Fruit fly (Drosophila melanogaster) whole organism, embryonic: Measurements from ENCODE around the gene Srp9.

ENCODE experiments used
- ATbp ChIP-seq: fragments of 200-800 bp; sonication (Bioruptor generic); optimal IDR thresholded peaks from 2 replicates; lab custom pipeline; 2017; ENCODE audit warnings: missing biosample characterization, mild to moderate bottlenecking, missing genetic modification characterization, missing genetic modification reagents
- Aef1 ChIP-seq: fragments of 200-800 bp; sonication (Bioruptor generic); IDR thresholded peaks from 3 replicates; pipeline ENCODE4 v1.3.6; 2022; ENCODE audit warnings: missing biosample characterization, missing genetic modification characterization
- CG1024 ChIP-seq: fragments of 200-800 bp; sonication (Bioruptor generic); IDR thresholded peaks from 2 replicates; pipeline ENCODE4 v1.3.6; 2022; ENCODE audit warnings: missing biosample characterization, missing genetic modification characterization
- CG10543 ChIP-seq: fragments of 200-800 bp; sonication (Bioruptor generic); optimal IDR thresholded peaks from 3 replicates; lab custom pipeline; 2017; ENCODE audit warnings: missing biosample characterization, mild to moderate bottlenecking, missing genetic modification characterization, moderate library complexity
- CG12155 ChIP-seq: fragments of 200-800 bp; sonication (Bioruptor generic); optimal IDR thresholded peaks from 3 replicates; lab custom pipeline; 2016; ENCODE audit warnings: missing biosample characterization, missing genetic modification characterization
- CG12942 ChIP-seq: fragments of 200-800 bp; sonication (Bioruptor generic); optimal IDR thresholded peaks from 3 replicates; lab custom pipeline; 2016; ENCODE audit warnings: missing biosample characterization, missing genetic modification characterization
- CG13287 ChIP-seq: fragments of 200-800 bp; sonication (Bioruptor generic); IDR thresholded peaks from 2 replicates; pipeline ENCODE4 v1.3.6; 2022; ENCODE audit warnings: missing biosample characterization, missing genetic modification characterization; ENCODE audit not compliant: partially characterized antibody
- CG14050 ChIP-seq: fragments of 200-800 bp; sonication (Bioruptor generic); IDR thresholded peaks from 3 replicates; pipeline ENCODE4 v1.3.6; 2022; ENCODE audit warnings: missing biosample characterization, missing genetic modification characterization
- CG1602 ChIP-seq: fragments of 200-800 bp; sonication (Bioruptor generic); optimal IDR thresholded peaks from 3 replicates; lab custom pipeline; 2016; ENCODE audit warnings: missing biosample characterization, missing genetic modification characterization
- CG1792 ChIP-seq: fragments of 200-800 bp; sonication (Bioruptor generic); optimal IDR thresholded peaks from 2 replicates; lab custom pipeline; 2016; ENCODE audit warnings: missing biosample characterization, missing genetic modification characterization
- CG18764 ChIP-seq: fragments of 200-800 bp; sonication (Bioruptor generic); optimal IDR thresholded peaks from 3 replicates; lab custom pipeline; 2016; ENCODE audit warnings: missing biosample characterization, missing genetic modification characterization
- CG32767 ChIP-seq: fragments of 200-800 bp; sonication (Bioruptor generic); IDR thresholded peaks from 2 replicates; pipeline ENCODE4 v1.3.6; 2022; ENCODE audit warnings: missing biosample characterization, missing genetic modification characterization
- CG33213 ChIP-seq: fragments of 200-800 bp; sonication (Bioruptor generic); optimal IDR thresholded peaks from 3 replicates; lab custom pipeline; 2016; ENCODE audit warnings: missing biosample characterization, missing genetic modification characterization
- CG34376 ChIP-seq: fragments of 200-800 bp; sonication (Bioruptor generic); optimal IDR thresholded peaks from 2 replicates; lab custom pipeline; 2018; ENCODE audit warnings: missing biosample characterization, mild to moderate bottlenecking, missing genetic modification characterization
- CG6689 ChIP-seq: fragments of 200-800 bp; sonication (Bioruptor generic); IDR thresholded peaks from 2 replicates; pipeline ENCODE4 v1.3.6; 2022; ENCODE audit warnings: missing biosample characterization, missing genetic modification characterization
- CG9817 ChIP-seq: fragments of 200-800 bp; sonication (Bioruptor generic); optimal IDR thresholded peaks from 2 replicates; lab custom pipeline; 2018; ENCODE audit warnings: missing biosample characterization, mild to moderate bottlenecking, missing genetic modification characterization, moderate library complexity
- CG9932 ChIP-seq: fragments of 200-800 bp; sonication (Bioruptor generic); IDR thresholded peaks from 2 replicates; pipeline ENCODE4 v1.3.6; 2022; ENCODE audit warnings: missing biosample characterization, missing genetic modification characterization
- Camta ChIP-seq: fragments of 200-800 bp; sonication (Bioruptor generic); optimal IDR thresholded peaks from 2 replicates; lab custom pipeline; 2016; ENCODE audit warnings: missing biosample characterization, missing genetic modification characterization
- CkIIα-i1 ChIP-seq: fragments of 200-800 bp; sonication (Bioruptor generic); IDR thresholded peaks from 2 replicates; pipeline ENCODE4 v1.3.6; 2022; ENCODE audit warnings: missing biosample characterization, missing genetic modification characterization
- Dip2 ChIP-seq: fragments of 200-800 bp; sonication (Bioruptor generic); IDR thresholded peaks from 2 replicates; pipeline ENCODE4 v1.3.6; 2022; ENCODE audit warnings: missing biosample characterization, missing genetic modification characterization
- Fer2 ChIP-seq: fragments of 200-800 bp; sonication (Bioruptor generic); optimal IDR thresholded peaks from 2 replicates; lab custom pipeline; 2018; ENCODE audit warnings: missing biosample characterization, mild to moderate bottlenecking, missing genetic modification characterization, moderate library complexity
- Gsc ChIP-seq: fragments of 200-800 bp; sonication (Bioruptor generic); IDR thresholded peaks from 2 replicates; pipeline ENCODE4 v1.3.6; 2022; ENCODE audit warnings: missing biosample characterization, missing genetic modification characterization
- HLHmδ ChIP-seq: fragments of 200-800 bp; sonication (Bioruptor generic); optimal IDR thresholded peaks from 2 replicates; lab custom pipeline; 2018; ENCODE audit warnings: missing biosample characterization, mild to moderate bottlenecking, missing genetic modification characterization, moderate library complexity
- Hr51 ChIP-seq, 2 experiments: fragments of 200-800 bp; sonication (Bioruptor generic); optimal IDR thresholded peaks; 2 replicates in 1 of 2; 3 replicates in 1 of 2; lab custom pipeline; 2016 to 2018; ENCODE audit warnings: missing biosample characterization in 2 of 2, missing genetic modification characterization in 2 of 2, mild to moderate bottlenecking in 1 of 2, moderate library complexity in 1 of 2
- Hr78 ChIP-seq, 2 experiments: fragments of 200-800 bp in 1 of 2; fragments of >200 bp in 1 of 2; sonication (Bioruptor generic) in 1 of 2; optimal IDR thresholded peaks; 2 replicates each; lab custom pipeline; 2017 to 2019; ENCODE audit warnings: missing biosample characterization in 2 of 2, missing genetic modification characterization in 2 of 2, mild to moderate bottlenecking in 1 of 2, moderate library complexity in 1 of 2
- Mad ChIP-seq: fragments of 200-800 bp; sonication (Bioruptor generic); optimal IDR thresholded peaks from 2 replicates; lab custom pipeline; 2016; ENCODE audit warnings: missing biosample characterization, missing genetic modification characterization
- Med ChIP-seq: fragments of 200-800 bp; sonication (Bioruptor generic); peaks from one replicate; lab custom pipeline; 2016; ENCODE audit warnings: missing biosample characterization, missing genetic modification characterization, mild to moderate bottlenecking, inconsistent platforms, moderate library complexity
- Meics ChIP-seq: fragments of 200-800 bp; sonication (Bioruptor generic); optimal IDR thresholded peaks from 2 replicates; lab custom pipeline; 2017; ENCODE audit warnings: missing biosample characterization, mild to moderate bottlenecking, missing genetic modification characterization
- NFAT ChIP-seq: fragments of 200-800 bp; sonication (Bioruptor generic); IDR thresholded peaks from 2 replicates; pipeline ENCODE4 v1.3.6; 2022; ENCODE audit warnings: missing biosample characterization, missing genetic modification characterization
- NK7.1 ChIP-seq: fragments of 200-800 bp; sonication (Bioruptor generic); optimal IDR thresholded peaks from 3 replicates; lab custom pipeline; 2016; ENCODE audit warnings: missing biosample characterization, missing genetic modification characterization
- PHDP ChIP-seq: fragments of 200-800 bp; sonication (Bioruptor generic); optimal IDR thresholded peaks from 3 replicates; lab custom pipeline; 2018; ENCODE audit warnings: missing biosample characterization, mild to moderate bottlenecking, missing genetic modification characterization, moderate library complexity
- Spps ChIP-seq: fragments of 200-800 bp; sonication (Bioruptor generic); optimal IDR thresholded peaks from 2 replicates; lab custom pipeline; 2018; ENCODE audit warnings: missing biosample characterization, mild to moderate bottlenecking, missing genetic modification characterization
- abd-A ChIP-seq: fragments of 200-800 bp; sonication (Bioruptor generic); optimal IDR thresholded peaks from 3 replicates; lab custom pipeline; 2019; ENCODE audit warnings: missing biosample characterization, mild to moderate bottlenecking, missing genetic modification characterization, moderate library complexity
- cad ChIP-seq: fragments of >200 bp; optimal IDR thresholded peaks from 2 replicates; lab custom pipeline; 2017; ENCODE audit warnings: missing biosample characterization, missing genetic modification characterization
- cg ChIP-seq: fragments of 200-800 bp; sonication (Bioruptor generic); optimal IDR thresholded peaks from 3 replicates; lab custom pipeline; 2019; ENCODE audit warnings: missing biosample characterization, mild to moderate bottlenecking, missing genetic modification characterization, moderate library complexity
- gcm ChIP-seq: fragments of 200-800 bp; sonication (Bioruptor generic); optimal IDR thresholded peaks from 2 replicates; lab custom pipeline; 2019; ENCODE audit warnings: missing biosample characterization, mild to moderate bottlenecking, missing genetic modification characterization, moderate library complexity
- gem ChIP-seq: fragments of 200-800 bp; sonication (Bioruptor generic); optimal IDR thresholded peaks from 2 replicates; lab custom pipeline; 2019; ENCODE audit warnings: missing biosample characterization, mild to moderate bottlenecking, missing genetic modification characterization, moderate library complexity
- grau ChIP-seq: fragments of 200-800 bp; optimal IDR thresholded peaks from 3 replicates; lab custom pipeline; 2019; ENCODE audit warnings: missing biosample characterization, mild to moderate bottlenecking, missing genetic modification characterization, moderate library complexity
- ham ChIP-seq: fragments of 200-800 bp; sonication (Bioruptor generic); IDR thresholded peaks from 2 replicates; pipeline ENCODE4 v1.3.6; 2022; ENCODE audit warnings: missing biosample characterization, missing genetic modification characterization
- hkb ChIP-seq, 2 experiments: fragments of 200-800 bp in 1 of 2; fragments of >200 bp in 1 of 2; sonication (Bioruptor generic) in 1 of 2; IDR thresholded peaks in 1 of 2; optimal IDR thresholded peaks in 1 of 2; 2 replicates each; pipeline versions ENCODE4 v1.3.6 to Lab custom; 2017 to 2022; ENCODE audit warnings: missing biosample characterization in 1 of 2, missing genetic modification characterization in 1 of 2
- jigr1 ChIP-seq: fragments of 200-800 bp; sonication (Bioruptor generic); IDR thresholded peaks from 3 replicates; pipeline ENCODE4 v1.3.6; 2022; ENCODE audit warnings: missing biosample characterization, missing genetic modification characterization
- jing ChIP-seq: fragments of 200-800 bp; sonication (Bioruptor generic); optimal IDR thresholded peaks from 2 replicates; lab custom pipeline; 2018; ENCODE audit warnings: missing biosample characterization, mild to moderate bottlenecking, missing genetic modification characterization
- sd ChIP-seq: fragments of 200-800 bp; sonication (Bioruptor generic); optimal IDR thresholded peaks from 3 replicates; lab custom pipeline; 2018; ENCODE audit warnings: missing biosample characterization, mild to moderate bottlenecking, missing genetic modification characterization, moderate library complexity
- stwl ChIP-seq: fragments of 200-800 bp; sonication (Bioruptor generic); optimal IDR thresholded peaks from 3 replicates; lab custom pipeline; 2018; ENCODE audit warnings: missing biosample characterization, mild to moderate bottlenecking, missing genetic modification characterization, moderate library complexity
- tgo ChIP-seq: fragments of 200-800 bp; sonication (Bioruptor generic); IDR thresholded peaks from 3 replicates; pipeline ENCODE4 v1.3.6; 2022; ENCODE audit warnings: missing biosample characterization, missing genetic modification characterization
- trem ChIP-seq: fragments of 200-800 bp; optimal IDR thresholded peaks from 3 replicates; lab custom pipeline; 2019; ENCODE audit warnings: missing biosample characterization, mild to moderate bottlenecking, missing genetic modification characterization, moderate library complexity
- vfl ChIP-seq: fragments of 200-800 bp; sonication (Bioruptor generic); optimal IDR thresholded peaks from 2 replicates; lab custom pipeline; 2016; ENCODE audit warnings: missing biosample characterization, missing genetic modification characterization
- wor ChIP-seq: fragments of 200-800 bp; sonication (Bioruptor generic); IDR thresholded peaks from 2 replicates; pipeline ENCODE4 v1.3.6; 2022; ENCODE audit warnings: missing biosample characterization, missing genetic modification characterization
- zen2 ChIP-seq: fragments of 200-800 bp; sonication (Bioruptor generic); IDR thresholded peaks from 3 replicates; pipeline ENCODE4 v1.3.6; 2022; ENCODE audit warnings: missing biosample characterization, missing genetic modification characterization; ENCODE audit not compliant: partially characterized antibody
- zfh2 ChIP-seq: fragments of 200-800 bp; sonication (Bioruptor generic); optimal IDR thresholded peaks from 2 replicates; lab custom pipeline; 2016; ENCODE audit warnings: missing biosample characterization, missing genetic modification characterization

Srp9 gene

DNA sequence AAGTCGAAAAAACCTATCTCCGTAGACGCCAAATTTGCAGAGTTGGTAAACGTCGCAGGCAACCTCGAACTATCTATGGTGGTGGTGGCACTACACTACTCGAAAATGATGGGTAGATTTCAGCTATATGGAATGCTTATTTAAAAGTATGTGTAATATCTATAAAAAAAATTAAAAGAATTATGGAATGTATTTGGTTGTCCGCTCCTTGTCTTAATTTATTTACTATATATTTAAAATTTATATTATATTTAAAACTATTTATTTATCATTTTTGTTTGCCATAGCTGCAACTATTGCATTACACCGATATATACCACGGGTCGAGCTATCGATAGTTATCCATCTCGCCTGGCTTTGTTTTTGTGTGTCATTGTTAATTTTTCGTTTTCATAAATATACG, 39.9 kb downstream of the Srp9 start, which contains the start of the genes HP4 and CG8209 (continued):
- no peak for TF ChIP-seq Dip2 (GFP tag; lab: Robert Waterston, UW)
- peak; percentile 81 for TF ChIP-seq CG10543
- no peak for TF ChIP-seq Gsc (GFP tag; lab: Robert Waterston, UW)
- peak; percentile 73 for TF ChIP-seq CG12155 (GFP tag; lab: Kevin White, UChicago)
- peak; percentile 85 for TF ChIP-seq gcm (GFP tag; lab: Kevin White, UChicago)
- peak; percentile 42 for TF ChIP-seq NK7.1 (GFP tag; lab: Kevin White, UChicago)
- peak; percentile 77 for TF ChIP-seq stwl
- TF ChIP-seq CG32767: peak; percentile 66
- peak; percentile 38 for TF ChIP-seq jing (GFP tag; lab: Kevin White, UChicago)
- TF ChIP-seq zfh2 (GFP tag; lab: Kevin White, UChicago): peak; percentile 76
- TF ChIP-seq Camta (GFP tag; lab: Kevin White, UChicago): no peak
- TF ChIP-seq CG18764 (GFP tag; lab: Kevin White, UChicago): peak; percentile 61
- TF ChIP-seq cad: no peak
- peak; percentile 23 for TF ChIP-seq CG1792 (GFP tag; lab: Kevin White, UChicago)
- TF ChIP-seq trem (tag; lab: Kevin White, UChicago): peak; percentile 85
- TF ChIP-seq cg: no peak
- no peak for TF ChIP-seq ham
- no peak for TF ChIP-seq vfl (GFP tag; lab: Kevin White, UChicago)
- peak; percentile 87 for TF ChIP-seq CG6689 (GFP tag; lab: Robert Waterston, UW)
- peak; percentile 87 for TF ChIP-seq CG1602 (GFP tag; lab: Kevin White, UChicago)
- peak; percentile 17 for TF ChIP-seq CG33213 (GFP tag; lab: Kevin White, UChicago)
- TF ChIP-seq Hr51 (GFP tag; optimal IDR thresholded peaks at IDR 0.05; lab: Kevin White, UChicago): peak in 1 of 2 experiments; percentile 84
- TF ChIP-seq NFAT (GFP tag; lab: Robert Waterston, UW): peak; percentile 76; the same call in 1 of the 2 replicates
- TF ChIP-seq HLHmδ (GFP tag; lab: Kevin White, UChicago): no peak
- TF ChIP-seq grau (tag; lab: Kevin White, UChicago): peak; percentile 85
- peak; percentile 66 for TF ChIP-seq sd (tag; lab: Kevin White, UChicago)
- peak; percentile 92 for TF ChIP-seq Med (GFP tag; lab: Kevin White, UChicago)
- no peak for TF ChIP-seq abd-A (tag; lab: Kevin White, UChicago)
- TF ChIP-seq hkb (optimal IDR thresholded peaks at IDR 0.05; lab: Kevin White, UChicago): no peak
- peak; percentile 83 for TF ChIP-seq hkb (GFP tag; IDR thresholded peaks at IDR 0.05; lab: Robert Waterston, UW)
- peak; percentile 68 for TF ChIP-seq CG34376 (GFP tag; lab: Kevin White, UChicago)
- peak; percentile 82 for TF ChIP-seq Meics (GFP tag; lab: Kevin White, UChicago)
- TF ChIP-seq jigr1 (GFP tag; lab: Robert Waterston, UW): no peak; the same call in 2 of the 3 replicates
- peak in 1 of 2 experiments; percentile 56 for TF ChIP-seq Hr78 (GFP tag; optimal IDR thresholded peaks at IDR 0.05; lab: Kevin White, UChicago)
- TF ChIP-seq tgo (GFP tag; lab: Robert Waterston, UW): peak; percentile 92
- TF ChIP-seq wor (GFP tag; lab: Robert Waterston, UW): peak; percentile 67
- TF ChIP-seq PHDP (tag; lab: Kevin White, UChicago): peak; percentile 88
- TF ChIP-seq CG14050 (GFP tag; lab: Robert Waterston, UW): peak; percentile 62; the same call in 2 of the 3 replicates
- TF ChIP-seq gem (tag; lab: Kevin White, UChicago): peak; percentile 93
- TF ChIP-seq CG9932 (GFP tag; lab: Robert Waterston, UW): peak; percentile 92
- TF ChIP-seq CG13287 (GFP tag; lab: Robert Waterston, UW): peak; percentile 98
- TF ChIP-seq zen2: peak; percentile 92
- TF ChIP-seq CG12942 (GFP tag; lab: Kevin White, UChicago): peak; percentile 73
- TF ChIP-seq CkIIα-i1 (GFP tag; lab: Robert Waterston, UW): no peak
- peak; percentile 62; the same call in 1 of the 2 replicates for TF ChIP-seq CG1024
- TF ChIP-seq CG9817: peak; percentile 77
- peak; percentile 55 for TF ChIP-seq ATbp
- peak; percentile 74 for TF ChIP-seq Aef1 (GFP tag; lab: Robert Waterston, UW)
- peak; percentile 74 for TF ChIP-seq Spps
- peak; percentile 69 for TF ChIP-seq Mad
- peak; percentile 79 for TF ChIP-seq Fer2
